Worm (Caenorhabditis elegans) whole organism, L1 larva: ENCODE measurements around the gene str-39.

Source experiments
- alr-1 ChIP-seq: fragments of 200-800 bp; sonication (Bioruptor generic); optimal IDR thresholded peaks from 2 replicates; lab custom pipeline; 2018; ENCODE audit warnings: borderline replicate concordance, mild to moderate bottlenecking, missing genetic modification characterization, missing compliant biosample characterization
- aly-2 ChIP-seq: fragments of 150-350 bp; optimal IDR thresholded peaks from 2 replicates; lab custom pipeline; 2014; ENCODE audit warnings: missing biosample characterization, missing genetic modification characterization
- ceh-82 ChIP-seq, 3 experiments: fragments of 150-350 bp in 1 of 3; sonication (generic microtip) in 2 of 3; optimal IDR thresholded peaks; 2 replicates each; lab custom pipeline; 2014 to 2017; ENCODE audit warnings: missing biosample characterization in 3 of 3, missing genetic modification characterization in 3 of 3
- fkh-10 ChIP-seq: sonication (generic microtip); optimal IDR thresholded peaks from 2 replicates; lab custom pipeline; 2017; ENCODE audit warnings: missing biosample characterization, missing genetic modification reagents, missing genetic modification characterization
- fos-1 ChIP-seq: fragments of 150-350 bp; optimal IDR thresholded peaks from 2 replicates; lab custom pipeline; 2014; ENCODE audit warnings: missing biosample characterization, missing genetic modification characterization
- nhr-76 ChIP-seq: sonication (generic microtip); optimal IDR thresholded peaks from 2 replicates; lab custom pipeline; 2017; ENCODE audit warnings: missing biosample characterization, missing genetic modification characterization
- snu-23 ChIP-seq: sonication (generic microtip); optimal IDR thresholded peaks from 2 replicates; lab custom pipeline; 2016; ENCODE audit warnings: missing genetic modification characterization, missing compliant biosample characterization

ce11 chrV:2912901-2913300 is 33.2 kb upstream of the str-39 start, which contains the start of gene C31B8.9:
- no peak for TF ChIP-seq fkh-10 (GFP tag; lab: Kevin White, UChicago)
- TF ChIP-seq aly-2 (tag; lab: Kevin White, UChicago), result no peak
- no peak for TF ChIP-seq snu-23 (GFP tag; lab: Kevin White, UChicago)
- no peak for TF ChIP-seq ceh-82 (tag; optimal IDR thresholded peaks at IDR 0.05; lab: Kevin White, UChicago)
- no peak for TF ChIP-seq alr-1
- TF ChIP-seq nhr-76 (tag; lab: Kevin White, UChicago), result no peak
- TF ChIP-seq fos-1 (tag; lab: Kevin White, UChicago), result no peak
